Worm (Caenorhabditis elegans) whole organism, mixed stage, embryonic: ENCODE measurements around the gene H17B01.5.

Source experiments
- bed-3 ChIP-seq: fragments of 200-800 bp; sonication (Bioruptor generic); optimal IDR thresholded peaks from 3 replicates; lab custom pipeline; 2018; ENCODE audit warnings: mild to moderate bottlenecking, missing genetic modification characterization, moderate library complexity, missing compliant biosample characterization
- blmp-1 ChIP-seq: fragments of 150-350 bp; optimal IDR thresholded peaks from 2 replicates; lab custom pipeline; 2014; ENCODE audit warnings: missing biosample characterization, missing genetic modification characterization
- lin-32 ChIP-seq: fragments of 200-800 bp; sonication (Bioruptor generic); optimal IDR thresholded peaks from 2 replicates; lab custom pipeline; 2018; ENCODE audit warnings: mild to moderate bottlenecking, missing genetic modification characterization, missing compliant biosample characterization
- nhr-12 ChIP-seq: fragments of 150-350 bp; optimal IDR thresholded peaks from 2 replicates; lab custom pipeline; 2014; ENCODE audit warnings: missing biosample characterization, missing genetic modification characterization
- nhr-2 ChIP-seq: fragments of 150-350 bp; optimal IDR thresholded peaks from 2 replicates; lab custom pipeline; 2014; ENCODE audit warnings: missing biosample characterization, missing genetic modification characterization
- sptf-1 ChIP-seq: sonication (generic microtip); optimal IDR thresholded peaks from 2 replicates; lab custom pipeline; 2017; ENCODE audit warnings: mild to moderate bottlenecking, missing genetic modification characterization, moderate library complexity, missing compliant biosample characterization
- unc-39 ChIP-seq: fragments of 150-350 bp; optimal IDR thresholded peaks from 2 replicates; lab custom pipeline; 2014; ENCODE audit warnings: missing biosample characterization, missing genetic modification characterization
- unc-62 ChIP-seq: fragments of 150-350 bp; optimal IDR thresholded peaks from 2 replicates; lab custom pipeline; 2014; ENCODE audit warnings: missing biosample characterization, missing genetic modification reagents, missing genetic modification characterization
- ztf-11 ChIP-seq: fragments of 150-350 bp; optimal IDR thresholded peaks from 2 replicates; lab custom pipeline; 2014; ENCODE audit warnings: missing biosample characterization, missing genetic modification characterization

- no peak for TF ChIP-seq sptf-1 (tag; lab: Kevin White, UChicago)
- TF ChIP-seq nhr-12 (tag; lab: Kevin White, UChicago), result no peak
- TF ChIP-seq lin-32, result no peak
- no peak for TF ChIP-seq ztf-11 (tag; lab: Kevin White, UChicago)
- no peak for TF ChIP-seq unc-39 (tag; lab: Kevin White, UChicago)
- no peak for TF ChIP-seq unc-62
- TF ChIP-seq blmp-1 (tag; lab: Kevin White, UChicago), result no peak
- TF ChIP-seq nhr-2 (tag; lab: Kevin White, UChicago), result no peak
- no peak for TF ChIP-seq bed-3 (GFP tag; lab: Kevin White, UChicago)
Observed at ce11 chrII:1441479-1441878, 31.9 kb downstream of the H17B01.5 start.
